Worm (Caenorhabditis elegans) whole organism, young adult: Measurements from ENCODE around the gene spe-51.

ENCODE experiments used
- F10E7.11 ChIP-seq: sonication (generic microtip); optimal IDR thresholded peaks from 2 replicates; lab custom pipeline; 2017; ENCODE audit warnings: mild to moderate bottlenecking, missing genetic modification characterization, moderate library complexity, missing compliant biosample characterization
- Y56A3A.18 ChIP-seq: fragments of 200-800 bp; sonication (Bioruptor generic); IDR thresholded peaks from 2 replicates; pipeline ENCODE4 v1.3.6; 2022; ENCODE audit warnings: missing genetic modification reagents, missing genetic modification characterization, missing compliant biosample characterization
- ama-1 ChIP-seq, 3 experiments: fragments of 150-350 bp in 1 of 3; sonication (generic microtip) in 2 of 3; optimal IDR thresholded peaks; 2 replicates each; lab custom pipeline; 2014 to 2018; ENCODE audit warnings: missing biosample characterization in 2 of 3, missing genetic modification characterization in 2 of 3, missing genetic modification reagents in 2 of 3
- ceh-91 ChIP-seq: fragments of 200-800 bp; sonication (Bioruptor generic); IDR thresholded peaks from 2 replicates; pipeline ENCODE4 v1.3.6; 2022; ENCODE audit warnings: missing genetic modification reagents, missing genetic modification characterization, missing compliant biosample characterization
- lin-40 ChIP-seq: sonication (generic microtip); optimal IDR thresholded peaks from 2 replicates; lab custom pipeline; 2016; ENCODE audit warnings: missing genetic modification characterization, mild to moderate bottlenecking, missing compliant biosample characterization, missing genotype, missing genetic modification reagents
- madf-3 ChIP-seq: fragments of 200-800 bp; sonication (Bioruptor generic); IDR thresholded peaks from 2 replicates; pipeline ENCODE4 v1.3.6; 2022; ENCODE audit warnings: missing genetic modification reagents, missing genetic modification characterization, missing compliant biosample characterization
- nhr-80 ChIP-seq: sonication (generic microtip); optimal IDR thresholded peaks from 2 replicates; lab custom pipeline; 2016; ENCODE audit warnings: missing genetic modification characterization, missing compliant biosample characterization
- pha-4 ChIP-seq: fragments of 150-350 bp; sonication (generic microtip); optimal IDR thresholded peaks from 2 replicates; lab custom pipeline; 2014; ENCODE audit warnings: missing biosample characterization, missing genetic modification reagents, missing genetic modification characterization
- sea-2 ChIP-seq: fragments of 200-800 bp; sonication (Bioruptor generic); IDR thresholded peaks from 2 replicates; pipeline ENCODE4 v1.3.6; 2022; ENCODE audit warnings: missing genetic modification characterization, missing compliant biosample characterization

ce11 chrIV:4667383-4667782 is 25.2 kb upstream of the spe-51 start:
- TF ChIP-seq Y56A3A.18, result no peak
- TF ChIP-seq F10E7.11 (tag; lab: Kevin White, UChicago), result no peak
- TF ChIP-seq sea-2 (GFP tag; lab: Robert Waterston, UW), result no peak
- no peak for TF ChIP-seq ceh-91 (GFP tag; lab: Robert Waterston, UW)
- TF ChIP-seq madf-3 (GFP tag; lab: Robert Waterston, UW), result 0 out of 2 replicates have a peak, but pooled peaks have one; percentile 8
- TF ChIP-seq lin-40 (tag; lab: Kevin White, UChicago), result no peak
- no peak for TF ChIP-seq pha-4 (tag; lab: Kevin White, UChicago)
- no peak for TF ChIP-seq ama-1 (optimal IDR thresholded peaks at IDR 0.05; lab: Kevin White, UChicago)
- TF ChIP-seq ama-1 (GFP tag; optimal IDR thresholded peaks at IDR 0.05; lab: Kevin White, UChicago), result no peak
- no peak for TF ChIP-seq nhr-80
